Worm (Caenorhabditis elegans) whole organism, midembryonic: ENCODE data around the gene zer-1.

ENCODE experiments used
- T22C8.4 ChIP-seq: fragments of 200-800 bp; sonication (Bioruptor generic); IDR thresholded peaks from 2 replicates; pipeline ENCODE4 v1.3.6; 2022; ENCODE audit warnings: missing genetic modification characterization, missing compliant biosample characterization
- cog-1 ChIP-seq: sonication (generic microtip); optimal IDR thresholded peaks from 2 replicates; lab custom pipeline; 2016; ENCODE audit warnings: missing genetic modification characterization, missing compliant biosample characterization
- flt-1 ChIP-seq: fragments of 200-800 bp; sonication (Bioruptor generic); IDR thresholded peaks from 2 replicates; pipeline ENCODE4 v1.3.6; 2022; ENCODE audit warnings: missing genetic modification characterization, missing compliant biosample characterization
- klf-2 ChIP-seq: fragments of 200-800 bp; sonication (Bioruptor generic); conservative IDR thresholded peaks from 2 replicates; pipeline ENCODE4 v1.3.6; 2022; ENCODE audit warnings: missing genetic modification reagents, missing genetic modification characterization, missing compliant biosample characterization
- med-1 ChIP-seq: sonication (generic microtip); optimal IDR thresholded peaks from 2 replicates; lab custom pipeline; 2017; ENCODE audit warnings: missing genetic modification characterization, mild to moderate bottlenecking, missing compliant biosample characterization, antibody characterized with exemption, missing genetic modification reagents; ENCODE audit not compliant: insufficient read depth
- ref-1 ChIP-seq: fragments of 200-800 bp; sonication (Bioruptor generic); conservative IDR thresholded peaks from 2 replicates; pipeline ENCODE4 v1.3.6; 2022; ENCODE audit warnings: missing genetic modification reagents, missing genetic modification characterization, missing compliant biosample characterization
- tab-1 ChIP-seq: fragments of 200-800 bp; sonication (Bioruptor generic); IDR thresholded peaks from 2 replicates; pipeline ENCODE4 v1.3.6; 2022; ENCODE audit warnings: missing genetic modification characterization, missing compliant biosample characterization
- ztf-23 ChIP-seq: fragments of 200-800 bp; sonication (Bioruptor generic); IDR thresholded peaks from 2 replicates; pipeline ENCODE4 v1.3.6; 2022; ENCODE audit warnings: missing genetic modification reagents, missing genetic modification characterization, missing compliant biosample characterization
- ztf-29 ChIP-seq: fragments of 200-800 bp; sonication (Bioruptor generic); IDR thresholded peaks from 2 replicates; pipeline ENCODE4 v1.3.6; 2022; ENCODE audit warnings: missing genetic modification reagents, missing genetic modification characterization, missing compliant biosample characterization

zer-1 gene

ce11 chrIII:907311-907710 lies 20.7 kb upstream of the zer-1 start, which contains the start of gene F23H11.4:
F23H11.4 (minus strand) TSS chrIII:907539.
- TF ChIP-seq ztf-29 (no peak), ref-1 (GFP tag; lab: Robert Waterston, UW) (no peak), ztf-23 (GFP tag; lab: Robert Waterston, UW) (no peak), med-1 (no peak), klf-2 (GFP tag; lab: Robert Waterston, UW) (no peak), cog-1 (tag; lab: Kevin White, UChicago) (no peak), flt-1 (GFP tag; lab: Robert Waterston, UW) (no peak), T22C8.4 (GFP tag; lab: Robert Waterston, UW) (no peak), tab-1 (no peak)

- TF ChIP-seq T22C8.4 (GFP tag; lab: Robert Waterston, UW) = no peak
- TF ChIP-seq flt-1 (GFP tag; lab: Robert Waterston, UW) = no peak
- TF ChIP-seq ztf-29 = no peak
- no peak for TF ChIP-seq tab-1
- TF ChIP-seq cog-1 (tag; lab: Kevin White, UChicago) = no peak
- no peak for TF ChIP-seq ztf-23 (GFP tag; lab: Robert Waterston, UW)
- no peak for TF ChIP-seq klf-2 (GFP tag; lab: Robert Waterston, UW)
- TF ChIP-seq med-1 = no peak
- TF ChIP-seq ref-1 (GFP tag; lab: Robert Waterston, UW) = no peak
Observed at ce11 chrIII:901600-902250, 15.1 kb upstream of the zer-1 start.

ce11 chrIII:901148-901547 lies 14.6 kb upstream of the zer-1 start, which contains the start of gene sucl-2:
sucl-2 (minus strand) TSS chrIII:901412.
- TF ChIP-seq cog-1 (tag; lab: Kevin White, UChicago) = no peak
- no peak for TF ChIP-seq ref-1 (GFP tag; lab: Robert Waterston, UW)
- TF ChIP-seq klf-2 (GFP tag; lab: Robert Waterston, UW) = no peak
- TF ChIP-seq tab-1 = no peak
- no peak for TF ChIP-seq ztf-23 (GFP tag; lab: Robert Waterston, UW)
- no peak for TF ChIP-seq T22C8.4 (GFP tag; lab: Robert Waterston, UW)
- TF ChIP-seq ztf-29 = no peak
- TF ChIP-seq flt-1 (GFP tag; lab: Robert Waterston, UW) = no peak
- TF ChIP-seq med-1 = no peak

- no peak for TF ChIP-seq cog-1 (tag; lab: Kevin White, UChicago)
- TF ChIP-seq tab-1 = no peak
- TF ChIP-seq ztf-29 = no peak
- no peak for TF ChIP-seq klf-2 (GFP tag; lab: Robert Waterston, UW)
- TF ChIP-seq flt-1 (GFP tag; lab: Robert Waterston, UW) = no peak
- no peak for TF ChIP-seq med-1
- TF ChIP-seq ztf-23 (GFP tag; lab: Robert Waterston, UW) = no peak
- TF ChIP-seq ref-1 (GFP tag; lab: Robert Waterston, UW) = no peak
- TF ChIP-seq T22C8.4 (GFP tag; lab: Robert Waterston, UW) = no peak
Observed at ce11 chrIII:900134-900533, 13.5 kb upstream of the zer-1 start.

ce11 chrIII:896904-897303 lies 10.3 kb upstream of the zer-1 start:
- TF ChIP-seq ztf-29 = no peak
- no peak for TF ChIP-seq med-1
- TF ChIP-seq ref-1 (GFP tag; lab: Robert Waterston, UW) = no peak

ce11 chrIII:895525-895924 lies 8.9 kb upstream of the zer-1 start, which contains the start of the genes ztf-18 and F23H11.2:
ztf-18 (minus strand) TSS chrIII:895712.
F23H11.2 (plus strand) TSS chrIII:895747.
- TF ChIP-seq med-1 = no peak
- TF ChIP-seq klf-2 (GFP tag; lab: Robert Waterston, UW) = no peak
- no peak for TF ChIP-seq cog-1 (tag; lab: Kevin White, UChicago)
- TF ChIP-seq ztf-29 = no peak
- TF ChIP-seq ref-1 (GFP tag; lab: Robert Waterston, UW) = no peak
- no peak for TF ChIP-seq ztf-23 (GFP tag; lab: Robert Waterston, UW)
- TF ChIP-seq T22C8.4 (GFP tag; lab: Robert Waterston, UW) = no peak
- TF ChIP-seq tab-1 = no peak
- no peak for TF ChIP-seq flt-1 (GFP tag; lab: Robert Waterston, UW)

- TF ChIP-seq med-1 (no peak), T22C8.4 (GFP tag; lab: Robert Waterston, UW) (no peak), klf-2 (GFP tag; lab: Robert Waterston, UW) (no peak), flt-1 (GFP tag; lab: Robert Waterston, UW) (no peak), ztf-23 (GFP tag; lab: Robert Waterston, UW) (no peak), ztf-29 (no peak), ref-1 (GFP tag; lab: Robert Waterston, UW) (no peak), tab-1 (no peak), cog-1 (tag; lab: Kevin White, UChicago) (no peak)
Observed at ce11 chrIII:891014-891413, 4.4 kb upstream of the zer-1 start, which contains the start of gene T24C4.10. T24C4.10 (minus strand) TSS chrIII:891243.

- TF ChIP-seq klf-2 (GFP tag; lab: Robert Waterston, UW) = no peak
- TF ChIP-seq med-1 = no peak
- no peak for TF ChIP-seq ztf-23 (GFP tag; lab: Robert Waterston, UW)
Observed at ce11 chrIII:888983-889549, 2.5 kb upstream of the zer-1 start.

ce11 chrIII:887874-888299 lies 1.3 kb upstream of the zer-1 start:
- TF ChIP-seq klf-2 (GFP tag; lab: Robert Waterston, UW) = no peak
- peak; percentile 90 for TF ChIP-seq T22C8.4 (GFP tag; lab: Robert Waterston, UW)
- 0 out of 2 replicates have a peak, but pooled peaks have one; percentile 34 for TF ChIP-seq flt-1 (GFP tag; lab: Robert Waterston, UW)
- peak; percentile 75 for TF ChIP-seq cog-1 (tag; lab: Kevin White, UChicago)

- TF ChIP-seq T22C8.4 (GFP tag; lab: Robert Waterston, UW) (no peak), cog-1 (tag; lab: Kevin White, UChicago) (no peak), ztf-29 (no peak), med-1 (no peak), tab-1 (no peak), flt-1 (GFP tag; lab: Robert Waterston, UW) (no peak), ztf-23 (GFP tag; lab: Robert Waterston, UW) (no peak), ref-1 (GFP tag; lab: Robert Waterston, UW) (no peak), klf-2 (GFP tag; lab: Robert Waterston, UW) (no peak)
Observed at ce11 chrIII:883595-883994, 3.0 kb downstream of the zer-1 start.
